Worm (Caenorhabditis elegans) whole organism, young adult: Measurements from ENCODE around the gene nlp-16.

ENCODE experiments used
- B0035.1 ChIP-seq: sonication (generic microtip); optimal IDR thresholded peaks from 2 replicates; lab custom pipeline; 2016; ENCODE audit warnings: missing genetic modification characterization, mild to moderate bottlenecking, missing compliant biosample characterization, missing genotype, missing genetic modification reagents
- F37B4.10 ChIP-seq: fragments of 200-800 bp; sonication (Bioruptor generic); IDR thresholded peaks from 2 replicates; pipeline ENCODE4 v1.3.6; 2022; ENCODE audit warnings: missing genetic modification characterization, missing compliant biosample characterization
- F39B2.1 ChIP-seq: fragments of 200-800 bp; sonication (Bioruptor generic); IDR thresholded peaks from 2 replicates; pipeline ENCODE4 v1.3.6; 2022; ENCODE audit warnings: missing genetic modification reagents, missing genetic modification characterization, missing compliant biosample characterization
- K11D2.4 ChIP-seq: fragments of 200-800 bp; sonication (Bioruptor generic); IDR thresholded peaks from 2 replicates; pipeline ENCODE4 v1.3.6; 2022; ENCODE audit warnings: missing genetic modification reagents, missing genetic modification characterization, missing compliant biosample characterization
- atf-7 ChIP-seq: sonication (generic microtip); optimal IDR thresholded peaks from 2 replicates; lab custom pipeline; 2017; ENCODE audit warnings: mild to moderate bottlenecking, missing genetic modification characterization, missing compliant biosample characterization
- attf-3 ChIP-seq: fragments of 200-800 bp; sonication (Bioruptor generic); conservative IDR thresholded peaks from 2 replicates; pipeline ENCODE4 v1.3.6; 2022; ENCODE audit warnings: missing genetic modification reagents, missing genetic modification characterization, missing compliant biosample characterization
- attf-5 ChIP-seq: fragments of 200-800 bp; sonication (Bioruptor generic); optimal IDR thresholded peaks from 2 replicates; lab custom pipeline; 2018; ENCODE audit warnings: mild to moderate bottlenecking, missing genetic modification characterization, missing compliant biosample characterization
- cebp-1 ChIP-seq, 2 experiments: fragments of 200-800 bp in 1 of 2; sonication (Bioruptor generic) in 1 of 2; sonication (generic microtip) in 1 of 2; IDR thresholded peaks in 1 of 2; optimal IDR thresholded peaks in 1 of 2; 2 replicates each; pipeline versions ENCODE4 v1.3.6 to Lab custom; 2017 to 2022; ENCODE audit warnings: missing compliant biosample characterization in 2 of 2, missing genetic modification characterization in 2 of 2, mild to moderate bottlenecking in 1 of 2, missing genetic modification reagents in 1 of 2, moderate library complexity in 1 of 2
- ceh-27 ChIP-seq: fragments of 200-800 bp; sonication (Bioruptor generic); optimal IDR thresholded peaks from 2 replicates; lab custom pipeline; 2018; ENCODE audit warnings: mild to moderate bottlenecking, missing genetic modification characterization, moderate library complexity, missing compliant biosample characterization
- ceh-91 ChIP-seq: fragments of 200-800 bp; sonication (Bioruptor generic); IDR thresholded peaks from 2 replicates; pipeline ENCODE4 v1.3.6; 2022; ENCODE audit warnings: missing genetic modification reagents, missing genetic modification characterization, missing compliant biosample characterization
- hmg-1.2 ChIP-seq: fragments of 200-800 bp; sonication (Bioruptor generic); IDR thresholded peaks from 2 replicates; pipeline ENCODE4 v1.3.6; 2022; ENCODE audit warnings: missing genetic modification reagents, missing genetic modification characterization, missing compliant biosample characterization
- madf-10 ChIP-seq: sonication (generic microtip); optimal IDR thresholded peaks from 2 replicates; lab custom pipeline; 2016; ENCODE audit warnings: mild to moderate bottlenecking, missing genetic modification characterization, missing compliant biosample characterization
- nfya-1 ChIP-seq: sonication (generic microtip); optimal IDR thresholded peaks from 2 replicates; lab custom pipeline; 2017; ENCODE audit warnings: antibody characterized with exemption, missing compliant biosample characterization, missing genetic modification characterization, borderline replicate concordance; ENCODE audit not compliant: insufficient read depth
- nhr-120 ChIP-seq: fragments of 200-800 bp; sonication (Bioruptor generic); IDR thresholded peaks from 2 replicates; pipeline ENCODE4 v1.3.6; 2022; ENCODE audit warnings: missing genetic modification characterization, missing compliant biosample characterization
- nhr-80 ChIP-seq: sonication (generic microtip); optimal IDR thresholded peaks from 2 replicates; lab custom pipeline; 2016; ENCODE audit warnings: missing genetic modification characterization, missing compliant biosample characterization
- snpc-3.4 ChIP-seq: sonication (generic microtip); optimal IDR thresholded peaks from 2 replicates; lab custom pipeline; 2017; ENCODE audit warnings: missing genetic modification characterization, mild to moderate bottlenecking, missing compliant biosample characterization, antibody characterized with exemption, moderate library complexity, missing genotype, missing genetic modification reagents
- somi-1 ChIP-seq: fragments of 200-800 bp; sonication (Bioruptor generic); optimal IDR thresholded peaks from 2 replicates; lab custom pipeline; 2018; ENCODE audit warnings: mild to moderate bottlenecking, missing genetic modification characterization, missing compliant biosample characterization
- tbp1 ChIP-seq: fragments of 200-800 bp; sonication (Bioruptor generic); optimal IDR thresholded peaks from 2 replicates; lab custom pipeline; 2018; ENCODE audit warnings: mild to moderate bottlenecking, missing genetic modification characterization, missing compliant biosample characterization
- tlf-1 ChIP-seq: fragments of 200-800 bp; sonication (Bioruptor generic); optimal IDR thresholded peaks from 2 replicates; lab custom pipeline; 2018; ENCODE audit warnings: mild to moderate bottlenecking, missing genetic modification characterization, missing compliant biosample characterization
- ztf-25 ChIP-seq: fragments of 200-800 bp; sonication (Bioruptor generic); IDR thresholded peaks from 2 replicates; pipeline ENCODE4 v1.3.6; 2022; ENCODE audit warnings: missing genetic modification reagents, missing genetic modification characterization, missing compliant biosample characterization
- ztf-26 ChIP-seq: sonication (generic microtip); optimal IDR thresholded peaks from 2 replicates; lab custom pipeline; 2017; ENCODE audit warnings: missing genetic modification characterization, missing compliant biosample characterization
- ztf-28 ChIP-seq: fragments of 200-800 bp; sonication (Bioruptor generic); IDR thresholded peaks from 2 replicates; pipeline ENCODE4 v1.3.6; 2022; ENCODE audit warnings: missing genetic modification reagents, missing genetic modification characterization, missing compliant biosample characterization

Gene nlp-16

ce11 chrIV:6239993-6240392, 19.6 kb downstream of the nlp-16 start, which contains the start of gene F58F9.9 (continued):
- no peak for TF ChIP-seq cebp-1 (GFP tag; IDR thresholded peaks at IDR 0.05; lab: Robert Waterston, UW)
- no peak for TF ChIP-seq cebp-1 (tag; optimal IDR thresholded peaks at IDR 0.05; lab: Kevin White, UChicago)
- TF ChIP-seq attf-5 (GFP tag; lab: Kevin White, UChicago), result no peak
- no peak for TF ChIP-seq attf-3
- no peak for TF ChIP-seq ztf-28 (GFP tag; lab: Robert Waterston, UW)
- no peak for TF ChIP-seq nhr-120 (GFP tag; lab: Robert Waterston, UW)
- TF ChIP-seq tlf-1 (GFP tag; lab: Kevin White, UChicago), result no peak

DNA sequence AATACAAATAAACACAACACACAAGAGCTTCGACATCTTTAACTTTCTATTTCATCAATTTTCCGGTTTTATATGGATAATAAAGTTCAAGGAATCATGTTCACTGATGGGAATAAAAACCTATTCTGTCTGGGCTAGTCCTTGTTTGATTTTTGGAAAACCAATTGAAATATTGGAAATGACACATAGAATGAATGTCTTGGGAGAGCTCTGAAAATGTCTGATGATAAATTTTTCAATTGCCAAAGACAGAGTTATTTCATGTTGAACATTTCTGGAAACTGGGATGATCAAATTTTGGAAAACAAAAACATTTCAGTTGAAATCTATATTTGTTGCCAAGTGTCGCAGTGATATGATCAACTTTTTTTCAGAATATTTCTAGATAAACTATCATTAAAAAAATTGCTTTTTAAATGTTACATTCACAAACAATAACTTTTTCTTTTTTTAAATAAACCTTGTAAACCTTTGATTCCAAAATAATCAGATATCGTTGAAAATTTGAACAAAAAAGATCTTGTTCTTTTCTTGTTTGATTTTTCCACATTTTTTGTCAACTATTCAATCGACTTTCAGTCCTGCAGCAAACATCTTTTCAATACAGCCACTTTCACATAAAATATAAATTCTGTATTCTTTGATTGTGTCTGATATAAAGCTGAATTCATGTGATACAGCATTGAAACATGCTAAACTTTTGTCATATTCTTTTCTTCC, 22.0 kb downstream of the nlp-16 start, which contains the start of the genes F58F9.6 and F58F9.8:
F58F9.6 (minus strand) TSS at position 101 of the 720 bp plus-strand sequence.
F58F9.8 (plus strand) TSS at position 670 of the 720 bp plus-strand sequence.
- TF ChIP-seq snpc-3.4 (tag; lab: Kevin White, UChicago) (no peak), F39B2.1 (GFP tag; lab: Robert Waterston, UW) (no peak), hmg-1.2 (GFP tag; lab: Robert Waterston, UW) (no peak), K11D2.4 (GFP tag; lab: Robert Waterston, UW) (no peak), atf-7 (tag; lab: Kevin White, UChicago) (no peak), B0035.1 (tag; lab: Kevin White, UChicago) (no peak)

DNA sequence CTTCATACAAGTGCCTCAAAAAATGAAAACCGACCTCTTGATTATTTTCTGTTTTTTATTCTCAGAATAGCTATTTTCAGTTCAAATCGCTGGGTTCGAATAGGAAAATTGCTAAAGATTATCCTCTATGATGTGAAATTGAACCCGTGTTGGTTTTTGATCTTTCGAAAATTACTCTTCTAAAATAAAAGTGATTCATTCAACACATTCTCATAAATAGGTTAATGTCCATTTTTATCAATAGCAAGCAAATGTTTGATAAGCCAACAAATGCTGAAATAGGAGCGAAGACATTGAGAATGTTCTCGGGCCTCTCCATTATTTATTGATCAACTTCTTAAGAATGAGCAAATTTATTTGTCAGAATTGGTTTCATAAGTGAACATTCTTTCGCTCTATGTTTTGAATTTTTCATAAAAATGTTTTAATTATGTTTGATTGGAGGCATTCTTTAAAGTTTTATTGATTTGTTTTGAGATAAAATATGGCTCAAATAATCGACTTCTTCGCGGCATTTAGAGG, 26.8 kb downstream of the nlp-16 start, which contains the start of gene F58F9.3:
F58F9.3 (plus strand) TSS at position 472 of the 522 bp plus-strand sequence.
- TF ChIP-seq ztf-26 (tag; lab: Kevin White, UChicago) (no peak), nhr-80 (peak; percentile 37)

- TF ChIP-seq snpc-3.4 (tag; lab: Kevin White, UChicago) (no peak), nhr-80 (peak; percentile 37)
Measured at ce11 chrIV:6230560-6231073, 29.0 kb downstream of the nlp-16 start, which contains the start of gene F58F9.4. TSS of gene F58F9.4 (plus strand) at chrIV:6231023.

- TF ChIP-seq nfya-1, result no peak
- no peak for TF ChIP-seq ztf-25 (GFP tag; lab: Robert Waterston, UW)
- peak; percentile 19 for TF ChIP-seq nhr-80
- TF ChIP-seq tbp1 (GFP tag; lab: Kevin White, UChicago), result no peak
Measured at ce11 chrIV:6227974-6228373, 31.7 kb downstream of the nlp-16 start, which contains the start of gene C49A9.1. TSS of gene C49A9.1 (plus strand) at chrIV:6228190.

ce11 chrIV:6225143-6225542, 34.5 kb downstream of the nlp-16 start, which contains the start of gene C49A9.2:
TSS of gene C49A9.2 (plus strand) at chrIV:6225443.
- TF ChIP-seq nhr-80 (peak; percentile 38), somi-1 (GFP tag; lab: Kevin White, UChicago) (no peak)

DNA sequence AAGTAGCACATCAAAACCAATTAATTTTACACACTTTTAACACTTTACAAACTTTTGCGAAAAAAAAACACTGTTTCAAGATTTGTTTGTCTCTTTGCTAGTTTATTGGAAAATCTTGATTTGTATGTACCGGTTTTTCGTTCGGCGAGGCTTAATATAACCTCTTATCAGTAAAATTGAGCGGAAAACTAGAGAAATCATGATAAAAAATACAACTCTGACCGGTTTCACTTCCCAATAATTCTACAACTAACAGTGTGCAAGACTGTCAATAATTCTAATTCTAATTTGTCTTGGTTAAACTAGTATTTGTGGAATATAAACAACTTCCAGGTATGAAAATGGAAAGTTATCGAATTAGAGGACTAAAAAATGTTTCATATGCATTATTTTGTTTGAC, 37.8 kb downstream of the nlp-16 start, which contains the start of gene C49A9.3:
C49A9.3 (plus strand) TSS at position 212 of the 400 bp plus-strand sequence.
- peak; percentile 64 for TF ChIP-seq nhr-80
- TF ChIP-seq madf-10 (tag; lab: Kevin White, UChicago), result no peak
- TF ChIP-seq ceh-27 (GFP tag; lab: Kevin White, UChicago), result no peak
- TF ChIP-seq, all 124 proteins: peak for 1

- TF ChIP-seq ceh-91 (GFP tag; lab: Robert Waterston, UW) (no peak), nhr-80 (peak; percentile 58), nhr-120 (GFP tag; lab: Robert Waterston, UW) (no peak), F37B4.10 (GFP tag; lab: Robert Waterston, UW) (no peak)
- TF ChIP-seq, all 124 proteins: peak for 1
Measured at ce11 chrIV:6219429-6219828, 40.2 kb downstream of the nlp-16 start, which contains the start of gene C49A9.4. TSS of gene C49A9.4 (plus strand) at chrIV:6219693.
